Worm (Caenorhabditis elegans) whole organism, L1 larva: Measurements from ENCODE around the gene T26E4.7.
A peak's percentile ranks its signal among the peaks of the same experiment; 100 is the strongest.
"Not testable (repeated sequence)": the region's sequence is repeated elsewhere in the genome, so short reads cannot be mapped to it uniquely, and the experiment has no call there.

ENCODE experiments used
- F16B12.6 ChIP-seq: fragments of 150-350 bp; optimal IDR thresholded peaks from 2 replicates; lab custom pipeline; 2014; ENCODE audit warnings: missing biosample characterization, missing genetic modification characterization
- aha-1 ChIP-seq: fragments of 150-350 bp; optimal IDR thresholded peaks from 2 replicates; lab custom pipeline; 2014; ENCODE audit warnings: missing biosample characterization, missing genetic modification characterization
- blmp-1 ChIP-seq: fragments of 150-350 bp; optimal IDR thresholded peaks from 2 replicates; lab custom pipeline; 2014; ENCODE audit warnings: missing biosample characterization, missing genetic modification characterization
- ceh-63 ChIP-seq: fragments of 200-800 bp; sonication (Bioruptor generic); optimal IDR thresholded peaks from 2 replicates; lab custom pipeline; 2018; ENCODE audit warnings: mild to moderate bottlenecking, missing genetic modification characterization, missing compliant biosample characterization
- ceh-8 ChIP-seq: fragments of 200-800 bp; sonication (Bioruptor generic); optimal IDR thresholded peaks from 2 replicates; lab custom pipeline; 2018; ENCODE audit warnings: mild to moderate bottlenecking, missing genetic modification characterization, moderate library complexity, missing compliant biosample characterization
- ceh-88 ChIP-seq: fragments of 200-800 bp; sonication (Bioruptor generic); IDR thresholded peaks from 2 replicates; pipeline ENCODE4 v1.3.6; 2022; ENCODE audit warnings: missing genetic modification characterization, missing compliant biosample characterization
- dpl-1 ChIP-seq, 3 experiments: fragments of 150-350 bp in 2 of 3; sonication (generic microtip) in 1 of 3; optimal IDR thresholded peaks; 2 replicates each; lab custom pipeline; 2014 to 2017; ENCODE audit warnings: missing biosample characterization in 3 of 3, missing genetic modification characterization in 3 of 3, missing genetic modification reagents in 3 of 3
- efl-1 ChIP-seq, 4 experiments: fragments of 150-350 bp; optimal IDR thresholded peaks in 3 of 4; peaks in 1 of 4; 1 replicate in 1 of 4; 2 replicates in 3 of 4; lab custom pipeline; 2014; ENCODE audit warnings: missing biosample characterization in 2 of 4, missing genetic modification characterization in 2 of 4, missing genetic modification reagents in 2 of 4
- efl-3 ChIP-seq: fragments of 200-800 bp; sonication (Bioruptor generic); optimal IDR thresholded peaks from 2 replicates; lab custom pipeline; 2018; ENCODE audit warnings: mild to moderate bottlenecking, missing genetic modification characterization, missing compliant biosample characterization
- egl-13 ChIP-seq: sonication (generic microtip); optimal IDR thresholded peaks from 2 replicates; lab custom pipeline; 2016; ENCODE audit warnings: missing genotype, missing genetic modification reagents, missing genetic modification characterization, missing compliant biosample characterization
- egl-27 ChIP-seq, 2 experiments: fragments of 150-350 bp in 1 of 2; sonication (generic microtip); optimal IDR thresholded peaks; 3 replicates each; lab custom pipeline; 2017 to 2018; ENCODE audit warnings: missing biosample characterization in 2 of 2, missing genetic modification characterization in 2 of 2, missing genetic modification reagents in 2 of 2
- elt-3 ChIP-seq, 6 experiments: fragments of 150-350 bp in 1 of 6; sonication (generic microtip); optimal IDR thresholded peaks; 2 replicates each; lab custom pipeline; 2017 to 2018; ENCODE audit warnings: missing biosample characterization in 6 of 6, missing genetic modification characterization in 6 of 6, inconsistent platforms in 1 of 6
- fkh-10 ChIP-seq: sonication (generic microtip); optimal IDR thresholded peaks from 2 replicates; lab custom pipeline; 2017; ENCODE audit warnings: missing biosample characterization, missing genetic modification reagents, missing genetic modification characterization
- fkh-4 ChIP-seq: sonication (generic microtip); optimal IDR thresholded peaks from 2 replicates; lab custom pipeline; 2016; ENCODE audit warnings: missing compliant biosample characterization, missing genetic modification characterization, borderline replicate concordance
- fkh-8 ChIP-seq: sonication (generic microtip); optimal IDR thresholded peaks from 2 replicates; lab custom pipeline; 2016; ENCODE audit warnings: mild to moderate bottlenecking, missing genetic modification characterization, missing compliant biosample characterization
- fos-1 ChIP-seq: fragments of 150-350 bp; optimal IDR thresholded peaks from 2 replicates; lab custom pipeline; 2014; ENCODE audit warnings: missing biosample characterization, missing genetic modification characterization
- irx-1 ChIP-seq: sonication (generic microtip); optimal IDR thresholded peaks from 2 replicates; lab custom pipeline; 2016; ENCODE audit warnings: missing genetic modification characterization, missing compliant biosample characterization
- jun-1 ChIP-seq: fragments of 150-350 bp; optimal IDR thresholded peaks from 2 replicates; lab custom pipeline; 2014; ENCODE audit warnings: missing biosample characterization, missing genetic modification reagents, missing genetic modification characterization
- lin-13 ChIP-seq: fragments of 150-350 bp; optimal IDR thresholded peaks from 2 replicates; lab custom pipeline; 2014; ENCODE audit warnings: missing biosample characterization, missing genetic modification reagents, missing genetic modification characterization
- lin-14 ChIP-seq: fragments of 200-800 bp; sonication (Bioruptor generic); optimal IDR thresholded peaks from 2 replicates; lab custom pipeline; 2018; ENCODE audit warnings: mild to moderate bottlenecking, missing genetic modification characterization, moderate library complexity, missing compliant biosample characterization
- lin-15B ChIP-seq: fragments of 150-350 bp; sonication (generic microtip); optimal IDR thresholded peaks from 3 replicates; lab custom pipeline; 2014; ENCODE audit warnings: missing biosample characterization, missing genetic modification characterization
- lin-35 ChIP-seq, 2 experiments: fragments of 150-350 bp; optimal IDR thresholded peaks; 2 replicates each; lab custom pipeline; 2014; ENCODE audit warnings: missing biosample characterization in 2 of 2, missing genetic modification characterization in 2 of 2, missing genetic modification reagents in 2 of 2
- lin-39 ChIP-seq: fragments of 150-350 bp; optimal IDR thresholded peaks from 2 replicates; lab custom pipeline; 2014; ENCODE audit warnings: missing biosample characterization, missing genetic modification reagents, missing genetic modification characterization
- mab-9 ChIP-seq: fragments of 200-800 bp; sonication (Bioruptor generic); IDR thresholded peaks from 2 replicates; pipeline ENCODE4 v1.3.6; 2022; ENCODE audit warnings: missing genetic modification reagents, missing genetic modification characterization, missing compliant biosample characterization
- mep-1 ChIP-seq: fragments of 150-350 bp; optimal IDR thresholded peaks from 2 replicates; lab custom pipeline; 2014; ENCODE audit warnings: missing biosample characterization, missing genetic modification characterization
- nhr-19 ChIP-seq: fragments of 200-800 bp; sonication (Bioruptor generic); conservative IDR thresholded peaks from 2 replicates; pipeline ENCODE4 v1.3.6; 2022; ENCODE audit warnings: missing genetic modification characterization, missing compliant biosample characterization
- nhr-71 ChIP-seq: sonication (generic microtip); optimal IDR thresholded peaks from 2 replicates; lab custom pipeline; 2016; ENCODE audit warnings: mild to moderate bottlenecking, missing genetic modification characterization, moderate library complexity, missing compliant biosample characterization
- nhr-76 ChIP-seq: sonication (generic microtip); optimal IDR thresholded peaks from 2 replicates; lab custom pipeline; 2017; ENCODE audit warnings: missing biosample characterization, missing genetic modification characterization
- nhr-84 ChIP-seq: sonication (generic microtip); optimal IDR thresholded peaks from 2 replicates; lab custom pipeline; 2017; ENCODE audit warnings: missing biosample characterization, missing genetic modification characterization
- nhr-85 ChIP-seq: sonication (generic microtip); peaks from one replicate; lab custom pipeline; 2016; ENCODE audit warnings: missing genetic modification characterization, inconsistent platforms, missing compliant biosample characterization
- pag-3 ChIP-seq: sonication (generic microtip); optimal IDR thresholded peaks from 2 replicates; lab custom pipeline; 2017; ENCODE audit warnings: missing genetic modification characterization, mild to moderate bottlenecking, missing compliant biosample characterization, antibody characterized with exemption, borderline replicate concordance; ENCODE audit not compliant: insufficient read depth
- pax-3 ChIP-seq: fragments of 200-800 bp; sonication (Bioruptor generic); optimal IDR thresholded peaks from 2 replicates; lab custom pipeline; 2018; ENCODE audit warnings: mild to moderate bottlenecking, missing genetic modification characterization, moderate library complexity, missing compliant biosample characterization
- pqm-1 ChIP-seq: sonication (generic microtip); optimal IDR thresholded peaks from 3 replicates; lab custom pipeline; 2017; ENCODE audit warnings: missing biosample characterization, missing genetic modification characterization
- rnt-1 ChIP-seq: sonication (generic microtip); optimal IDR thresholded peaks from 2 replicates; lab custom pipeline; 2016; ENCODE audit warnings: mild to moderate bottlenecking, missing genetic modification characterization, moderate library complexity, missing compliant biosample characterization
- skn-1 ChIP-seq: fragments of 150-350 bp; optimal IDR thresholded peaks from 2 replicates; lab custom pipeline; 2014; ENCODE audit warnings: missing biosample characterization, missing genetic modification characterization
- tlp-1 ChIP-seq: fragments of 150-350 bp; optimal IDR thresholded peaks from 2 replicates; lab custom pipeline; 2014; ENCODE audit warnings: missing biosample characterization, missing genetic modification characterization
- unc-130 ChIP-seq: fragments of 150-350 bp; optimal IDR thresholded peaks from 2 replicates; lab custom pipeline; 2017; ENCODE audit warnings: missing biosample characterization, missing genetic modification characterization, inconsistent platforms
- unc-30 ChIP-seq: sonication (generic microtip); optimal IDR thresholded peaks from 2 replicates; lab custom pipeline; 2017; ENCODE audit warnings: missing biosample characterization, missing genetic modification characterization
- zip-4 ChIP-seq: fragments of 200-800 bp; sonication (Bioruptor generic); optimal IDR thresholded peaks from 2 replicates; lab custom pipeline; 2018; ENCODE audit warnings: mild to moderate bottlenecking, missing genetic modification characterization, moderate library complexity, missing compliant biosample characterization

The T26E4.7 gene

DNA sequence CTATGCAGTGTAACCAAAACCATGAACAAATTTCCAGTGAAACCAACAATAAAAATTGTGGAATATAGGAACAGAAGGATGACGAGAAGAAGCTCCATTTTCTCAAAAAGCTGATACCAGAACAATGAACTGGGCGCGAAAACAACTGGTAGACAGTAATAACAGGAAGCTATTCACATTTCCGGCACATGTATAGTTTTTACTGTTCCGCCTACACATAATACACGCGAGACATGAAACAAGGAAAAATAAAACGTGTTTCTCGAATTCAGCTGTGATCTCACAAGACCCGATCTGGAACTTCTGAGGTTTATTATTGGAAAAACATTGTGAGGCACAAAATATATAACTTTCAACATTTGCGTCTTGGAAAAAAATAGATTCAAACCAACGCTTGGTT lies 16.2 kb downstream of the T26E4.7 start, which contains the start of gene srsx-36:
srsx-36 (minus strand) TSS at position 101 of the 400 bp plus-strand sequence.
- TF ChIP-seq fos-1 (tag; lab: Kevin White, UChicago) (no peak), F16B12.6 (no peak), ceh-88 (no peak), nhr-84 (tag; lab: Kevin White, UChicago) (no peak), pag-3 (tag; lab: Kevin White, UChicago) (no peak), lin-15B (tag; lab: Kevin White, UChicago) (no peak), fkh-10 (GFP tag; lab: Kevin White, UChicago) (no peak), mab-9 (GFP tag; lab: Robert Waterston, UW) (no peak), nhr-76 (tag; lab: Kevin White, UChicago) (no peak), jun-1 (tag; lab: Kevin White, UChicago) (no peak), aha-1 (tag; lab: Kevin White, UChicago) (no peak), irx-1 (tag; lab: Kevin White, UChicago) (no peak), pqm-1 (tag; lab: Kevin White, UChicago) (no peak), unc-130 (tag; lab: Kevin White, UChicago) (no peak), skn-1 (no peak), ceh-63 (GFP tag; lab: Kevin White, UChicago) (no peak), lin-39 (tag; lab: Kevin White, UChicago) (no peak), lin-14 (GFP tag; lab: Kevin White, UChicago) (no peak), dpl-1 (GFP tag; optimal IDR thresholded peaks at IDR 0.05; lab: Kevin White, UChicago) (no peak), ceh-8 (GFP tag; lab: Kevin White, UChicago) (no peak)

DNA sequence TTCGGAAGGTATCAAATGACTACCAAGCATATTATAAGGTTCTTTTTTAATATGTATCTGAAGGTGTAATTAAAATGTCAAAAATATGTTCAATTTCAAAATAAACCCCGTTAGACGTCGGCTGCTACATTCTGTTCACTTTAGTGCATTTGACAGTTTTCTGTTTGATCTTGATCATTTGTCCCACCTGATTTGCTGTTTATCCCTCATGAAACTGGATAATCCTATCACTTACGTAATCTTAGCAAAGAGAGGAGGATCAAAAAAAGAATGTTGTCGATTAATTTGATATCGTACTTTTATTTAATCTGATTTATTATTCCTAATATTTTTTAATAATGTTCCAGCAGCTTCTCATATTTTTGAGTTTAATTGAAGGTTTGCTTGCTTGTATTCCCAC lies 17.1 kb downstream of the T26E4.7 start, which contains the start of gene F54B8.1:
F54B8.1 (plus strand) TSS at position 301 of the 400 bp plus-strand sequence.
- no peak for TF ChIP-seq rnt-1 (tag; lab: Kevin White, UChicago)
- TF ChIP-seq fkh-8 (tag; lab: Kevin White, UChicago), result no peak
- TF ChIP-seq dpl-1 (GFP tag; optimal IDR thresholded peaks at IDR 0.05; lab: Kevin White, UChicago), result no peak
- TF ChIP-seq unc-30 (tag; lab: Kevin White, UChicago), result no peak
- TF ChIP-seq mep-1 (tag; lab: Kevin White, UChicago), result no peak
- TF ChIP-seq fkh-4 (tag; lab: Kevin White, UChicago), result no peak
- TF ChIP-seq efl-3 (GFP tag; lab: Kevin White, UChicago), result no peak
- TF ChIP-seq pax-3 (tag; lab: Kevin White, UChicago), result no peak
- TF ChIP-seq ceh-8 (GFP tag; lab: Kevin White, UChicago), result no peak

DNA sequence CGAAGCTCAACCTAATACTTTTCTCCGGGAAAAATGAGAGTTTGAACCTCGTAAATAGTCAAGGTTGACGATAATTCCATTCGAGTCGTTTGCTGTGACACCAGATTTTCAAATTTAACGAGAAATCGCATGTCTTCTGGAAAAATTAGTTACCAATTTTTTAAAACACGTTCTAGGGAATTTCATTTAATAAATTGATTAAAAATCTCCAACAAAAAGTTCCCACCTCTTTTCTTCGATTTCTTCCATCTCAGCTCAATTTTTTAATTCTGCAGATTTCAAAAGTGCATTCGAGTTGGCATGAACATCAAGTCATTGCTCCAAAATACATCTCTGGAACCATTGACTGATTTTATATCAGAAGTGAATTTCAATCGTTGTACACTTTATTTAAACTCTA lies 18.6 kb downstream of the T26E4.7 start, which contains the start of gene nhr-282:
nhr-282 (plus strand) TSS at position 301 of the 400 bp plus-strand sequence.
- not testable (repeated sequence) for TF ChIP-seq pqm-1 (tag; lab: Kevin White, UChicago); elt-3 (tag; optimal IDR thresholded peaks at IDR 0.05; lab: Kevin White, UChicago); ceh-8 (GFP tag; lab: Kevin White, UChicago)

DNA sequence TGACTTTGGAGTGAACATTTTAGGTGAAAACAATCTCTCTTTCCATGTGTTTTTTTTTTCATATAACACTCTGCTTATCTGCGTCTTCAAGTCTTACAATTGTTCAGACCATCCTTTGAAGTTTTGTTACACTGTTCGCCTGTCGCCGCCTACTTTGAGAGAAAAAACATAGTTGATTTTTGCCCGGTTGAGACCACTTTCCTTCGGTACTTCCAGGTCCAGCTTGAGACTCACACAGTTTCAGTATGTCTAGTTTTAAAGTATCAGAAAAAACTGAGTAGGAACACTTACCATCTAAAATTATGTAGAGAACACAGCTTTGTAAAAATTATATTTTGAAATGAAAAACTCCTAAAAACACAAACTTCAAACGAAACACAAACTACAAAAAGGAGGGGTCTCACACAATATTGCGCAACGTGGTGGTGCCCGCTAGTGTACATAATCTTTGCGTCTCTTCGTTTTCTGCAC lies 22.6 kb downstream of the T26E4.7 start, which contains the start of the genes fbxa-69 and F54B8.4:
fbxa-69 (minus strand) TSS at position 10 of the 471 bp plus-strand sequence.
F54B8.4 (plus strand) TSS at position 421 of the 471 bp plus-strand sequence.
- no peak for TF ChIP-seq fkh-4 (tag; lab: Kevin White, UChicago)
- no peak for TF ChIP-seq lin-13 (GFP tag; lab: Kevin White, UChicago)
- peak; percentile 46 for TF ChIP-seq blmp-1 (tag; lab: Kevin White, UChicago)
- TF ChIP-seq lin-35 (GFP tag; optimal IDR thresholded peaks at IDR 0.05; lab: Kevin White, UChicago), result peak in 1 of 2 experiments; percentile 5
- no peak for TF ChIP-seq rnt-1 (tag; lab: Kevin White, UChicago)
- TF ChIP-seq efl-1 (optimal IDR thresholded peaks at IDR 0.05; lab: Kevin White, UChicago), result no peak
- peak in 1 of 2 experiments; percentile 92 for TF ChIP-seq efl-1 (GFP tag; optimal IDR thresholded peaks at IDR 0.05 in 1 of 2; lab: Kevin White, UChicago)
- TF ChIP-seq mab-9 (GFP tag; lab: Robert Waterston, UW), result no peak
- TF ChIP-seq lin-15B (tag; lab: Kevin White, UChicago), result no peak
- TF ChIP-seq zip-4 (GFP tag; lab: Kevin White, UChicago), result no peak
- no peak for TF ChIP-seq egl-27 (tag; optimal IDR thresholded peaks at IDR 0.05; lab: Kevin White, UChicago)
- TF ChIP-seq tlp-1 (tag; lab: Kevin White, UChicago), result no peak
- TF ChIP-seq nhr-19 (GFP tag; lab: Robert Waterston, UW), result no peak
- no peak for TF ChIP-seq nhr-71 (tag; lab: Kevin White, UChicago)
- TF ChIP-seq efl-3 (GFP tag; lab: Kevin White, UChicago), result no peak
- TF ChIP-seq nhr-85 (tag; lab: Kevin White, UChicago), result peak; percentile 31
- no peak for TF ChIP-seq egl-13 (tag; lab: Kevin White, UChicago)
- TF ChIP-seq elt-3 (tag; optimal IDR thresholded peaks at IDR 0.05; lab: Kevin White, UChicago), result no peak
- TF ChIP-seq jun-1 (tag; lab: Kevin White, UChicago), result no peak
